Fruit fly (Drosophila melanogaster): Measurements from ENCODE around the gene CG10748.

The CG10748 gene

dm6 chr3L:13006490-13006889 lies 34.3 kb upstream of the CG10748 start, which contains the start of gene CG11263 (continued):
- TF ChIP-seq Aef1 (GFP tag; IDR thresholded peaks at IDR 0.05) (peak; percentile 29; the same call in 1 of the 3 replicates), bcd (GFP tag; optimal IDR thresholded peaks at IDR 0.05) (peak; percentile 39), Myb (GFP tag; optimal IDR thresholded peaks at IDR 0.05) (peak; percentile 79), CG9876 (GFP tag; optimal IDR thresholded peaks at IDR 0.05) (peak; percentile 12), Gsc (GFP tag; IDR thresholded peaks at IDR 0.05) (no peak), Kr (GFP tag; optimal IDR thresholded peaks at IDR 0.05) (no peak), CG1647 (GFP tag; optimal IDR thresholded peaks at IDR 0.05) (peak; percentile 58), HLH4C (GFP tag; IDR thresholded peaks at IDR 0.05; ENCODE audit: partially characterized antibody) (peak; percentile 88), CG2875 (GFP tag; optimal IDR thresholded peaks at IDR 0.05) (no peak), Lhr (GFP tag; optimal IDR thresholded peaks at IDR 0.05) (peak; percentile 73), zen2 (GFP tag; IDR thresholded peaks at IDR 0.05; ENCODE audit: partially characterized antibody) (peak; percentile 74), CG17361 (GFP tag; IDR thresholded peaks at IDR 0.05) (peak; percentile 37; the same call in 1 of the 3 replicates), CG12155 (GFP tag; optimal IDR thresholded peaks at IDR 0.05) (peak; percentile 37), ash1 (GFP tag; optimal IDR thresholded peaks at IDR 0.05) (no peak), Bdp1 (GFP tag; optimal IDR thresholded peaks at IDR 0.05) (no peak), CG32532 (GFP tag; IDR thresholded peaks at IDR 0.05) (peak; percentile 60), CG10431 (GFP tag; optimal IDR thresholded peaks at IDR 0.05) (no peak), zfh2 (GFP tag; optimal IDR thresholded peaks at IDR 0.05) (peak; percentile 57), CG6689 (GFP tag; IDR thresholded peaks at IDR 0.05) (0 out of 2 replicates have a peak, but pooled peaks have one; percentile 29), D (optimal IDR thresholded peaks at IDR 0.05) (no peak), D (GFP tag; optimal IDR thresholded peaks at IDR 0.05) (peak; percentile 24), dpn (GFP tag; optimal IDR thresholded peaks at IDR 0.05) (peak; percentile 57 to 62), Meics (GFP tag; optimal IDR thresholded peaks at IDR 0.05) (peak; percentile 35), crol (GFP tag; IDR thresholded peaks at IDR 0.05) (no peak), gro (GFP tag; optimal IDR thresholded peaks at IDR 0.05) (peak; percentile 66), Xbp1 (GFP tag; optimal IDR thresholded peaks at IDR 0.05) (peak; percentile 73), CG33213 (GFP tag; optimal IDR thresholded peaks at IDR 0.05) (peak; percentile 82), slp2 (GFP tag; optimal IDR thresholded peaks at IDR 0.05) (peak; percentile 62), Sry-β (GFP tag; optimal IDR thresholded peaks at IDR 0.05) (no peak), CG17912 (GFP tag; optimal IDR thresholded peaks at IDR 0.05) (no peak), crc (GFP tag; optimal IDR thresholded peaks at IDR 0.05) (no peak), NfI (GFP tag; optimal IDR thresholded peaks at IDR 0.05) (peak; percentile 34), tx (GFP tag; optimal IDR thresholded peaks at IDR 0.05) (peak; percentile 56), slou (GFP tag; optimal IDR thresholded peaks at IDR 0.05) (peak; percentile 64), ranshi (GFP tag; IDR thresholded peaks at IDR 0.05) (0 out of 2 replicates have a peak, but pooled peaks have one; percentile 51), Hr51 (GFP tag; optimal IDR thresholded peaks at IDR 0.05) (peak in 1 of 2 experiments; percentile 42), CG3407 (GFP tag; optimal IDR thresholded peaks at IDR 0.05) (no peak), H2.0 (GFP tag; IDR thresholded peaks at IDR 0.05) (peak; percentile 36; the same call in 1 of the 2 replicates), CG1602 (GFP tag; optimal IDR thresholded peaks at IDR 0.05) (peak; percentile 1), CG8944 (GFP tag; optimal IDR thresholded peaks at IDR 0.05) (peak; percentile 50), CG17829 (tag; optimal IDR thresholded peaks at IDR 0.05) (peak; percentile 21), hb (GFP tag; IDR thresholded peaks at IDR 0.05; ENCODE audit: partially characterized antibody) (peak; percentile 83), CG1233 (GFP tag; optimal IDR thresholded peaks at IDR 0.05) (no peak), Dip3 (GFP tag; optimal IDR thresholded peaks at IDR 0.05) (peak; percentile 56), HmgD (GFP tag; optimal IDR thresholded peaks at IDR 0.05) (peak; percentile 72), kah (GFP tag; optimal IDR thresholded peaks at IDR 0.05) (no peak), lilli (GFP tag; optimal IDR thresholded peaks at IDR 0.05) (peak; percentile 74), CG14050 (GFP tag; IDR thresholded peaks at IDR 0.05) (no peak), Spps (tag; optimal IDR thresholded peaks at IDR 0.05) (no peak), CG8388 (GFP tag; optimal IDR thresholded peaks at IDR 0.05) (no peak), onecut (GFP tag; IDR thresholded peaks at IDR 0.05) (peak; percentile 67)

All from whole organism, embryonic.